Worm (Caenorhabditis elegans) whole organism, L4 larva: Measurements from ENCODE around the gene hda-2.

ENCODE experiments used
- F26F4.8 ChIP-seq: fragments of 200-800 bp; sonication (Bioruptor generic); conservative IDR thresholded peaks from 2 replicates; pipeline ENCODE4 v1.3.6; 2022; ENCODE audit warnings: missing genetic modification characterization, missing compliant biosample characterization
- aha-1 ChIP-seq: fragments of 150-350 bp; peaks from one replicate; lab custom pipeline; 2014; ENCODE audit warnings: missing biosample characterization, missing genetic modification characterization
- ceh-82 ChIP-seq: sonication (generic microtip); optimal IDR thresholded peaks from 2 replicates; lab custom pipeline; 2017; ENCODE audit warnings: missing biosample characterization, missing genetic modification characterization
- dve-1 ChIP-seq: sonication (generic microtip); optimal IDR thresholded peaks from 2 replicates; lab custom pipeline; 2017; ENCODE audit warnings: antibody characterized with exemption, mild to moderate bottlenecking, missing genetic modification characterization, missing compliant biosample characterization; ENCODE audit not compliant: insufficient read depth
- egl-27 ChIP-seq: sonication (generic microtip); optimal IDR thresholded peaks from 3 replicates; lab custom pipeline; 2017; ENCODE audit warnings: missing biosample characterization, missing genetic modification reagents, missing genetic modification characterization
- lsy-2 ChIP-seq, 2 experiments: fragments of 150-350 bp in 1 of 2; sonication (generic microtip) in 1 of 2; optimal IDR thresholded peaks; 2 replicates each; lab custom pipeline; 2014 to 2017; ENCODE audit warnings: missing biosample characterization in 2 of 2, missing genetic modification characterization in 2 of 2
- mep-1 ChIP-seq: fragments of 150-350 bp; sonication (generic microtip); optimal IDR thresholded peaks from 3 replicates; lab custom pipeline; 2014; ENCODE audit warnings: missing biosample characterization, missing genetic modification characterization
- mxl-2 ChIP-seq: fragments of 200-800 bp; sonication (Bioruptor generic); conservative IDR thresholded peaks from 2 replicates; pipeline ENCODE4 v1.3.6; 2022; ENCODE audit warnings: missing genetic modification reagents, missing genetic modification characterization, missing compliant biosample characterization
- nhr-77 ChIP-seq: fragments of 150-350 bp; optimal IDR thresholded peaks from 2 replicates; lab custom pipeline; 2014; ENCODE audit warnings: missing biosample characterization, missing genetic modification characterization
- pqm-1 ChIP-seq: sonication (generic microtip); optimal IDR thresholded peaks from 2 replicates; lab custom pipeline; 2017; ENCODE audit warnings: missing biosample characterization, missing genetic modification characterization
- snpc-4 ChIP-seq: fragments of 150-350 bp; optimal IDR thresholded peaks from 2 replicates; lab custom pipeline; 2014; ENCODE audit warnings: missing biosample characterization, missing genetic modification characterization
- unc-39 ChIP-seq: sonication (generic microtip); optimal IDR thresholded peaks from 2 replicates; lab custom pipeline; 2017; ENCODE audit warnings: missing biosample characterization, missing genetic modification characterization
- vab-7 ChIP-seq: fragments of 200-800 bp; sonication (Bioruptor generic); IDR thresholded peaks from 2 replicates; pipeline ENCODE4 v1.3.6; 2022; ENCODE audit warnings: missing genetic modification reagents, missing genetic modification characterization, missing compliant biosample characterization

DNA sequence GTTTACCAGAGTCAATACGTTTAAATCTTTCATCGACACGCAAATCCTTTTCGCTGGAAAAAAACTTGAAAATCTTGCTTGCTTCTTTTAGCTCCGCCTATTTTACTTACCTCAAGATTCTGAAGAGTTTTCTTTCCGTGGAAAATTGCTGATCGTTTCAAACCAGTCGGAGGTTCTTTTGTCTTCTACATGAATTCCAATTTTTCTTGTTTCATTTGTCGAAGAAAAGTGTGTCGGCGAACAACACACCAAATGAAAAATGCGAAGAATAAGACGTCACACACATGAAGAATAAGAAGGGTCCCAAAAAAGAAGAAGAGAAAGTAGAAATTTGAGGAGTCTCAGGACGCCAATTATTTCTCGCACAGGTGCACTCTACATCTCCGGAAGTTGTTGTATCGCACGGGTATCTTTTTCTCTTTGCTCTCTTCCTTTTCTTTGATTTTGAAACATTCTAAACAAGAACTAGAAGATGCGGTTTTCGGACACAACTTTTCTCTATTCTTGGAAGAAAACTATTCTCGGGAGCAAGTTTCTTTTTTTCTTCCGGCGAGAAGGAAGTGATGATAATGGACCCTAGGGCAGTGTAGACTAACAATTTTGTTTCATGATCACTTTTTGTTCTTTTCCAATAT is 48.1 kb downstream of the hda-2 start:
- TF ChIP-seq egl-27 (tag; lab: Kevin White, UChicago) (no peak), dve-1 (tag; lab: Kevin White, UChicago) (no peak), mep-1 (tag; lab: Kevin White, UChicago) (no peak), pqm-1 (tag; lab: Kevin White, UChicago) (no peak), lsy-2 (tag; optimal IDR thresholded peaks at IDR 0.05; lab: Kevin White, UChicago) (no peak), unc-39 (tag; lab: Kevin White, UChicago) (no peak), F26F4.8 (GFP tag; lab: Robert Waterston, UW) (no peak), mxl-2 (GFP tag; lab: Robert Waterston, UW) (no peak), nhr-77 (tag; lab: Kevin White, UChicago) (no peak), vab-7 (GFP tag; lab: Robert Waterston, UW) (no peak), ceh-82 (tag; lab: Kevin White, UChicago) (no peak), snpc-4 (tag; lab: Kevin White, UChicago) (no peak), aha-1 (tag; lab: Kevin White, UChicago) (peak; percentile 82)
